Fruit fly (Drosophila melanogaster): Measurements from ENCODE around the gene CG8915.

CG8915 gene

dm6 chrX:17294169-17294833 is 49.5 kb upstream of the CG8915 start (continued):
- TF ChIP-seq CG10462 (GFP tag; optimal IDR thresholded peaks at IDR 0.05) (no peak), tll (GFP tag; optimal IDR thresholded peaks at IDR 0.05) (no peak), CG4820 (GFP tag; optimal IDR thresholded peaks at IDR 0.05) (no peak), CG6683 (GFP tag; optimal IDR thresholded peaks at IDR 0.05) (peak; percentile 15), CG15514 (GFP tag; optimal IDR thresholded peaks at IDR 0.05) (peak; percentile 41), CG16813 (GFP tag; IDR thresholded peaks at IDR 0.05; ENCODE audit: partially characterized antibody) (no peak), pfk (GFP tag; optimal IDR thresholded peaks at IDR 0.05) (no peak), CG3407 (GFP tag; optimal IDR thresholded peaks at IDR 0.05) (no peak), gro (GFP tag; optimal IDR thresholded peaks at IDR 0.05) (no peak), CG6689 (GFP tag; IDR thresholded peaks at IDR 0.05) (no peak), CG4707 (GFP tag; optimal IDR thresholded peaks at IDR 0.05) (peak; percentile 27), sna (GFP tag; IDR thresholded peaks at IDR 0.05; ENCODE audit: partially characterized antibody) (no peak), Ets97D (GFP tag; optimal IDR thresholded peaks at IDR 0.05) (no peak), CG3163 (GFP tag; optimal IDR thresholded peaks at IDR 0.05) (no peak), corto (GFP tag; optimal IDR thresholded peaks at IDR 0.05) (no peak), her (GFP tag; optimal IDR thresholded peaks at IDR 0.05) (peak; percentile 20), Trl (optimal IDR thresholded peaks at IDR 0.05) (no peak), Trl (GFP tag; optimal IDR thresholded peaks at IDR 0.05) (peak; percentile 24), CG12769 (tag; optimal IDR thresholded peaks at IDR 0.05) (peak; percentile 53), Side (GFP tag; optimal IDR thresholded peaks at IDR 0.05) (no peak), gsb-n (tag; optimal IDR thresholded peaks at IDR 0.05) (no peak), kay (GFP tag; optimal IDR thresholded peaks at IDR 0.05) (no peak), tup (GFP tag; optimal IDR thresholded peaks at IDR 0.05) (no peak), org-1 (GFP tag; optimal IDR thresholded peaks at IDR 0.05) (peak; percentile 28), CG14441 (GFP tag; IDR thresholded peaks at IDR 0.05) (peak; percentile 45), odd (GFP tag; optimal IDR thresholded peaks at IDR 0.05) (peak; percentile 7), CG3847 (GFP tag; IDR thresholded peaks at IDR 0.05) (no peak), CG10321 (GFP tag; IDR thresholded peaks at IDR 0.05) (peak; percentile 20; the same call in 1 of the 2 replicates), lab (GFP tag; optimal IDR thresholded peaks at IDR 0.05) (peak; percentile 70), sima (GFP tag; optimal IDR thresholded peaks at IDR 0.05) (no peak), CG2889 (GFP tag; IDR thresholded peaks at IDR 0.05) (no peak), sqz (GFP tag; optimal IDR thresholded peaks at IDR 0.05) (no peak), CG11723 (GFP tag; optimal IDR thresholded peaks at IDR 0.05) (no peak), CG10431 (GFP tag; optimal IDR thresholded peaks at IDR 0.05) (no peak), pum (GFP tag; optimal IDR thresholded peaks at IDR 0.05) (no peak), CG4404 (GFP tag; IDR thresholded peaks at IDR 0.05) (no peak), Tbp (GFP tag; optimal IDR thresholded peaks at IDR 0.05) (no peak), CG3838 (GFP tag; optimal IDR thresholded peaks at IDR 0.05) (no peak), CG5180 (GFP tag; optimal IDR thresholded peaks at IDR 0.05) (peak; percentile 37), wek (GFP tag; optimal IDR thresholded peaks at IDR 0.05) (peak; percentile 52), cad (GFP tag; optimal IDR thresholded peaks at IDR 0.05) (no peak), Hr39 (optimal IDR thresholded peaks at IDR 0.05) (no peak), CG2120 (GFP tag; optimal IDR thresholded peaks at IDR 0.05) (no peak), CG15073 (GFP tag; optimal IDR thresholded peaks at IDR 0.05) (no peak), CG7556 (GFP tag; optimal IDR thresholded peaks at IDR 0.05) (peak; percentile 30), CG7372 (GFP tag; IDR thresholded peaks at IDR 0.05) (no peak), lbe (GFP tag; optimal IDR thresholded peaks at IDR 0.05) (no peak), gem (tag; optimal IDR thresholded peaks at IDR 0.05) (no peak), Ada2b (GFP tag; IDR thresholded peaks at IDR 0.05) (no peak), D19A (tag; optimal IDR thresholded peaks at IDR 0.05) (no peak), eyg (GFP tag; optimal IDR thresholded peaks at IDR 0.05) (no peak)
